Fruit fly (Drosophila melanogaster): ENCODE results near the gene Cpr64Ac.

The Cpr64Ac gene

dm6 chr3L:4228187-4228836, 15.6 kb upstream of the Cpr64Ac start (continued):
- TF ChIP-seq tup (GFP tag; optimal IDR thresholded peaks at IDR 0.05), result peak; percentile 91
- TF ChIP-seq CG17912 (GFP tag; optimal IDR thresholded peaks at IDR 0.05), result peak; percentile 96
- TF ChIP-seq sr (GFP tag; IDR thresholded peaks at IDR 0.05), result peak; percentile 89
- peak; percentile 98 for TF ChIP-seq gce (GFP tag; IDR thresholded peaks at IDR 0.05)
- TF ChIP-seq toy (GFP tag; IDR thresholded peaks at IDR 0.05), result peak; percentile 73
- TF ChIP-seq oc (tag; optimal IDR thresholded peaks at IDR 0.05), result peak; percentile 97
- peak; percentile 99 for TF ChIP-seq vvl (GFP tag; IDR thresholded peaks at IDR 0.05)
- peak; percentile 97 for TF ChIP-seq CG17361 (GFP tag; IDR thresholded peaks at IDR 0.05)
- peak; percentile 97 for TF ChIP-seq jing (GFP tag; optimal IDR thresholded peaks at IDR 0.05)
- peak; percentile 95 for TF ChIP-seq wor (GFP tag; IDR thresholded peaks at IDR 0.05)
- peak; percentile 92 for TF ChIP-seq bcd (GFP tag; optimal IDR thresholded peaks at IDR 0.05)
- TF ChIP-seq gcm (GFP tag; optimal IDR thresholded peaks at IDR 0.05), result peak; percentile 96
- TF ChIP-seq TFAM (GFP tag; optimal IDR thresholded peaks at IDR 0.05), result peak; percentile 86
- peak; percentile 97 for TF ChIP-seq CG9727 (GFP tag; optimal IDR thresholded peaks at IDR 0.05)
- TF ChIP-seq crp (GFP tag; optimal IDR thresholded peaks at IDR 0.05), result peak in 1 of 2 experiments; percentile 68
- TF ChIP-seq CG11695 (GFP tag; IDR thresholded peaks at IDR 0.05), result peak; percentile 95
- peak; percentile 96 for TF ChIP-seq ranshi (GFP tag; IDR thresholded peaks at IDR 0.05)
- TF ChIP-seq Doc2 (GFP tag; IDR thresholded peaks at IDR 0.05), result peak; percentile 73; the same call in 1 of the 2 replicates
- TF ChIP-seq sc (optimal IDR thresholded peaks at IDR 0.05), result no peak
- peak; percentile 95 for TF ChIP-seq sc (GFP tag; optimal IDR thresholded peaks at IDR 0.05)
- TF ChIP-seq Atf-2 (GFP tag; optimal IDR thresholded peaks at IDR 0.05), result peak; percentile 89
- peak; percentile 97 for TF ChIP-seq H15 (GFP tag; IDR thresholded peaks at IDR 0.05)
- peak; percentile 94 for TF ChIP-seq CG8290 (GFP tag; optimal IDR thresholded peaks at IDR 0.05)
- peak; percentile 83 to 97 for TF ChIP-seq CG8290 (tag; optimal IDR thresholded peaks at IDR 0.05)
- TF ChIP-seq Deaf1 (tag; optimal IDR thresholded peaks at IDR 0.05), result peak; percentile 81
- TF ChIP-seq al (GFP tag; IDR thresholded peaks at IDR 0.05), result peak; percentile 68
- peak; percentile 71 for TF ChIP-seq schlank (tag; optimal IDR thresholded peaks at IDR 0.05)
- TF ChIP-seq ab (GFP tag; optimal IDR thresholded peaks at IDR 0.05), result peak; percentile 88
- peak; percentile 98 for TF ChIP-seq sens-2 (GFP tag; IDR thresholded peaks at IDR 0.05)
- peak; percentile 97 for TF ChIP-seq CG17359 (tag; optimal IDR thresholded peaks at IDR 0.05)
- TF ChIP-seq dm (GFP tag; optimal IDR thresholded peaks at IDR 0.05), result peak; percentile 90
- TF ChIP-seq jigr1 (GFP tag; IDR thresholded peaks at IDR 0.05), result peak; percentile 93
- TF ChIP-seq BtbVII (GFP tag; optimal IDR thresholded peaks at IDR 0.05), result peak; percentile 90
- TF ChIP-seq D (optimal IDR thresholded peaks at IDR 0.05), result no peak
- TF ChIP-seq D (GFP tag; optimal IDR thresholded peaks at IDR 0.05), result peak; percentile 97
- no peak for TF ChIP-seq luna (GFP tag; optimal IDR thresholded peaks at IDR 0.05)
- TF ChIP-seq CG10274 (GFP tag; optimal IDR thresholded peaks at IDR 0.05), result peak; percentile 79
- peak; percentile 86 for TF ChIP-seq CG4360 (GFP tag; IDR thresholded peaks at IDR 0.05)
- peak; percentile 89 for TF ChIP-seq en (GFP tag; optimal IDR thresholded peaks at IDR 0.05)
- TF ChIP-seq CG10431 (GFP tag; optimal IDR thresholded peaks at IDR 0.05), result peak; percentile 92
- peak; percentile 82 for TF ChIP-seq CG30020 (tag; optimal IDR thresholded peaks at IDR 0.05)
- peak; percentile 70 for TF ChIP-seq Dip3 (GFP tag; optimal IDR thresholded peaks at IDR 0.05)
- peak; percentile 98 for TF ChIP-seq esg (GFP tag; conservative IDR thresholded peaks at IDR 0.05)
- peak; percentile 96 for TF ChIP-seq Ssrp (tag; optimal IDR thresholded peaks at IDR 0.05)
- TF ChIP-seq CG10267 (tag; optimal IDR thresholded peaks at IDR 0.05), result peak; percentile 90
- peak; percentile 92 for TF ChIP-seq CHES-1-like (GFP tag; optimal IDR thresholded peaks at IDR 0.05)
- peak; percentile 94 for TF ChIP-seq Pdp1 (GFP tag; optimal IDR thresholded peaks at IDR 0.05)
- TF ChIP-seq ssp (GFP tag; IDR thresholded peaks at IDR 0.05), result peak; percentile 92
- TF ChIP-seq CG10209 (GFP tag; optimal IDR thresholded peaks at IDR 0.05), result peak; percentile 95
- TF ChIP-seq chinmo (GFP tag; IDR thresholded peaks at IDR 0.05; ENCODE audit: partially characterized antibody), result no peak
- peak; percentile 99 for TF ChIP-seq ci (GFP tag; IDR thresholded peaks at IDR 0.05)

Measured in whole organism, embryonic.